Worm (Caenorhabditis elegans): Measurements from ENCODE around the gene C01G10.14.
A peak's percentile ranks its signal among the peaks of the same experiment; 100 is the strongest.

C01G10.14 gene

ce11 chrV:15139811-15140210 is 34.1 kb upstream of the C01G10.14 start (continued):
- TF ChIP-seq nhr-41 (GFP tag; IDR thresholded peaks at IDR 0.05), result no peak
- no peak for TF ChIP-seq ceh-44 (GFP tag; IDR thresholded peaks at IDR 0.05)
- no peak for TF ChIP-seq zag-1 (tag; optimal IDR thresholded peaks at IDR 0.05)
- TF ChIP-seq daf-12 (tag; optimal IDR thresholded peaks at IDR 0.05), result no peak
- no peak for TF ChIP-seq ceh-20 (GFP tag; IDR thresholded peaks at IDR 0.05)
- TF ChIP-seq dmd-9 (GFP tag; IDR thresholded peaks at IDR 0.05), result no peak

- TF ChIP-seq mdl-1 (tag; optimal IDR thresholded peaks at IDR 0.05) (peak in 1 of 2 experiments; percentile 21), hlh-30 (tag; optimal IDR thresholded peaks at IDR 0.05; ENCODE audit: insufficient read depth) (peak; percentile 63), aly-2 (tag; optimal IDR thresholded peaks at IDR 0.05) (no peak), unc-130 (GFP tag; optimal IDR thresholded peaks at IDR 0.05) (peak; percentile 47), mes-2 (tag; optimal IDR thresholded peaks at IDR 0.05; ENCODE audit: poor library complexity, severe bottlenecking) (peak; percentile 94), nhr-11 (tag; optimal IDR thresholded peaks at IDR 0.05) (peak; percentile 52), nhr-10 (tag; optimal IDR thresholded peaks at IDR 0.05) (no peak), lin-13 (GFP tag; optimal IDR thresholded peaks at IDR 0.05) (peak; percentile 58), aha-1 (tag) (no peak), dmd-6 (GFP tag; IDR thresholded peaks at IDR 0.05) (peak; percentile 39; the same call in 1 of the 2 replicates), lin-15B (tag; optimal IDR thresholded peaks at IDR 0.05) (peak; percentile 46), spr-3 (GFP tag; optimal IDR thresholded peaks at IDR 0.05) (no peak), rbr-2 (tag; optimal IDR thresholded peaks at IDR 0.05) (peak; percentile 41), nhr-77 (tag; optimal IDR thresholded peaks at IDR 0.05) (peak; percentile 79), pha-4 (GFP tag; IDR thresholded peaks at IDR 0.05) (no peak), pha-4 (tag; optimal IDR thresholded peaks at IDR 0.05) (peak; percentile 47), hif-1 (tag; optimal IDR thresholded peaks at IDR 0.05) (peak in 1 of 2 experiments; percentile 72), lin-38 (GFP tag; IDR thresholded peaks at IDR 0.05) (peak; percentile 95), T20F7.1 (GFP tag; optimal IDR thresholded peaks at IDR 0.05) (peak; percentile 30), hlh-11 (tag; optimal IDR thresholded peaks at IDR 0.05) (peak; percentile 31), nhr-25 (tag; optimal IDR thresholded peaks at IDR 0.05; ENCODE audit: borderline replicate concordance, insufficient read depth) (no peak), unc-62 (GFP tag; optimal IDR thresholded peaks at IDR 0.05 in 1 of 2) (no peak), unc-62 (tag; optimal IDR thresholded peaks at IDR 0.05) (no peak), hmg-1.1 (GFP tag; IDR thresholded peaks at IDR 0.05) (peak; percentile 43; the same call in 1 of the 2 replicates), madf-5 (GFP tag; IDR thresholded peaks at IDR 0.05) (no peak), ctbp-1 (GFP tag; IDR thresholded peaks at IDR 0.05) (no peak), arid-1 (GFP tag; conservative IDR thresholded peaks at IDR 0.05) (no peak), nhr-6 (tag; optimal IDR thresholded peaks at IDR 0.05) (peak; percentile 97), nhr-76 (tag; optimal IDR thresholded peaks at IDR 0.05) (no peak), daf-12 (tag; optimal IDR thresholded peaks at IDR 0.05) (no peak), nhr-42 (GFP tag; IDR thresholded peaks at IDR 0.05) (no peak), tra-1 (GFP tag; IDR thresholded peaks at IDR 0.05) (no peak), snpc-1.2 (GFP tag; IDR thresholded peaks at IDR 0.05) (no peak), fkh-10 (GFP tag; optimal IDR thresholded peaks at IDR 0.05) (peak; percentile 60), set-16 (GFP tag; IDR thresholded peaks at IDR 0.05) (no peak), ZK337.2 (GFP tag; IDR thresholded peaks at IDR 0.05) (peak; percentile 47; the same call in 1 of the 2 replicates), T26A8.4 (GFP tag; IDR thresholded peaks at IDR 0.05) (no peak), F44E2.7 (GFP tag; IDR thresholded peaks at IDR 0.05) (no peak), dve-1 (tag; optimal IDR thresholded peaks at IDR 0.05; ENCODE audit: insufficient read depth) (peak; percentile 55), madf-9 (GFP tag; conservative IDR thresholded peaks at IDR 0.05) (0 out of 2 replicates have a peak, but pooled peaks have one; percentile 11), attf-4 (tag; optimal IDR thresholded peaks at IDR 0.05) (no peak), lin-29 (GFP tag; IDR thresholded peaks at IDR 0.05) (no peak), sdz-12 (GFP tag; optimal IDR thresholded peaks at IDR 0.05) (no peak), zfp-2 (tag; optimal IDR thresholded peaks at IDR 0.05) (no peak), php-3 (GFP tag; IDR thresholded peaks at IDR 0.05) (no peak)
These were observed 31.0 kb upstream of the C01G10.14 start, which contains the start of gene aipl-1 for ce11 chrV:15136772-15137171. Gene aipl-1 (minus strand): TSS chrV:15136801.
